Worm (Caenorhabditis elegans) whole organism, mixed stage, embryonic: ENCODE data around the gene Y13C8A.1.

Experiments
- ceh-83 ChIP-seq: fragments of 200-800 bp; sonication (Bioruptor generic); optimal IDR thresholded peaks from 2 replicates; lab custom pipeline; 2018; ENCODE audit warnings: mild to moderate bottlenecking, missing genetic modification characterization, missing compliant biosample characterization
- cnd-1 ChIP-seq: fragments of 200-800 bp; sonication (Bioruptor generic); optimal IDR thresholded peaks from 2 replicates; lab custom pipeline; 2018; ENCODE audit warnings: mild to moderate bottlenecking, missing genetic modification characterization, missing compliant biosample characterization
- elt-1 ChIP-seq: sonication (generic microtip); optimal IDR thresholded peaks from 2 replicates; lab custom pipeline; 2017; ENCODE audit warnings: missing genetic modification characterization, mild to moderate bottlenecking, missing compliant biosample characterization, antibody characterized with exemption, moderate library complexity, borderline replicate concordance; ENCODE audit not compliant: insufficient read depth
- lin-13 ChIP-seq: fragments of 150-350 bp; optimal IDR thresholded peaks from 2 replicates; lab custom pipeline; 2014; ENCODE audit warnings: missing biosample characterization, missing genetic modification characterization
- lin-32 ChIP-seq: fragments of 200-800 bp; sonication (Bioruptor generic); optimal IDR thresholded peaks from 2 replicates; lab custom pipeline; 2018; ENCODE audit warnings: mild to moderate bottlenecking, missing genetic modification characterization, missing compliant biosample characterization
- mab-5 ChIP-seq: fragments of 150-350 bp; optimal IDR thresholded peaks from 2 replicates; lab custom pipeline; 2014; ENCODE audit warnings: missing biosample characterization, missing genetic modification characterization
- nhr-237 ChIP-seq: fragments of 150-350 bp; optimal IDR thresholded peaks from 2 replicates; lab custom pipeline; 2014; ENCODE audit warnings: missing biosample characterization, missing genetic modification characterization
- nhr-28 ChIP-seq: fragments of 150-350 bp; optimal IDR thresholded peaks from 2 replicates; lab custom pipeline; 2014; ENCODE audit warnings: missing biosample characterization, missing genetic modification characterization
- snpc-4 ChIP-seq: fragments of 150-350 bp; optimal IDR thresholded peaks from 2 replicates; lab custom pipeline; 2014; ENCODE audit warnings: missing biosample characterization, missing genetic modification characterization
- unc-62 ChIP-seq: fragments of 150-350 bp; optimal IDR thresholded peaks from 2 replicates; lab custom pipeline; 2014; ENCODE audit warnings: missing biosample characterization, missing genetic modification reagents, missing genetic modification characterization
- zip-8 ChIP-seq: fragments of 150-350 bp; optimal IDR thresholded peaks from 2 replicates; lab custom pipeline; 2014; ENCODE audit warnings: missing biosample characterization, missing genetic modification characterization
- ztf-11 ChIP-seq: fragments of 150-350 bp; optimal IDR thresholded peaks from 2 replicates; lab custom pipeline; 2014; ENCODE audit warnings: missing biosample characterization, missing genetic modification characterization

DNA sequence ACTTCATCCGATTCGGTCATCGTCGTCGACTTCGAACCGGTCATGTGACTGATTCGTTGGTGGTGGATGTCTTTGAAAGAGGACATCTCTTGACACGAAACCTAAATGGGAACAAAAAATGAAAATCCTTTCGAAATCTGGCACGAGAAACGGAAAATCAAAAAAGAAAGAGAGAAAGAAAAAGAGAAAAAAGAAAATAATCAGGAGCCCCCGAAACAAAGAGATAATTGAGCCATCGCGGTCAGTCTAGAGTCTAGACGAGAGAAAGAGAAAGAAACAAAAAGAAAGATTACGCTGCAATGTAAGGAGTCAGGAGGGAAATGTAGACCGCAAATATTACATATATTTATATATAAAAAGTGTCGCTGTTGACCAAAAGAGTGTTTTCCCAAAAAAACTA is 14.6 kb upstream of the Y13C8A.1 start, which contains the start of gene aakg-2:
- TF ChIP-seq unc-62 (GFP tag; lab: Kevin White, UChicago) (no peak), ztf-11 (no peak), nhr-237 (tag; lab: Kevin White, UChicago) (no peak), lin-13 (tag; lab: Kevin White, UChicago) (no peak), lin-32 (GFP tag; lab: Kevin White, UChicago) (no peak), ceh-83 (GFP tag; lab: Kevin White, UChicago) (no peak), cnd-1 (tag; lab: Kevin White, UChicago) (no peak), mab-5 (no peak), elt-1 (tag; lab: Kevin White, UChicago) (no peak), nhr-28 (tag; lab: Kevin White, UChicago) (no peak), zip-8 (tag; lab: Kevin White, UChicago) (no peak), snpc-4 (no peak)
